Worm (Caenorhabditis elegans) whole organism, mixed stage, embryonic: ENCODE measurements around the gene chw-1.

Experiments
- sptf-1 ChIP-seq: sonication (generic microtip); optimal IDR thresholded peaks from 2 replicates; lab custom pipeline; 2017; ENCODE audit warnings: mild to moderate bottlenecking, missing genetic modification characterization, moderate library complexity, missing compliant biosample characterization
- unc-39 ChIP-seq: fragments of 150-350 bp; optimal IDR thresholded peaks from 2 replicates; lab custom pipeline; 2014; ENCODE audit warnings: missing biosample characterization, missing genetic modification characterization

ce11 chrV:10468190-10468589, 6.1 kb downstream of the chw-1 start, which contains the start of gene egl-9:
- no peak for TF ChIP-seq sptf-1 (tag; lab: Kevin White, UChicago)
- TF ChIP-seq unc-39 (tag; lab: Kevin White, UChicago) = no peak
